Fruit fly (Drosophila melanogaster): ENCODE results near the gene CG33523.

dm6 chr3L:5906599-5906998 is 17.1 kb upstream of the CG33523 start, which contains the start of gene CG10486:
- TF ChIP-seq CG5204 (GFP tag; optimal IDR thresholded peaks at IDR 0.05), result no peak
- no peak for TF ChIP-seq cnc (optimal IDR thresholded peaks at IDR 0.05)
- TF ChIP-seq CG7101 (tag; optimal IDR thresholded peaks at IDR 0.05), result no peak
- no peak for TF ChIP-seq Clk (GFP tag; optimal IDR thresholded peaks at IDR 0.05)
- TF ChIP-seq tj (GFP tag; optimal IDR thresholded peaks at IDR 0.05), result no peak
- no peak for TF ChIP-seq ovo (GFP tag; optimal IDR thresholded peaks at IDR 0.05)
